Fruit fly (Drosophila melanogaster) whole organism, wandering third instar larva: ENCODE measurements around the gene CG15431.

ENCODE experiments used
- Abd-B ChIP-seq: fragments of >200 bp; optimal IDR thresholded peaks from 2 replicates; lab custom pipeline; 2017; ENCODE audit warnings: missing biosample characterization, missing genetic modification characterization
- Dfd ChIP-seq: fragments of >200 bp; optimal IDR thresholded peaks from 2 replicates; lab custom pipeline; 2017; ENCODE audit warnings: missing biosample characterization, missing genetic modification characterization
- HLH106 ChIP-seq: fragments of 200-800 bp; optimal IDR thresholded peaks from 3 replicates; lab custom pipeline; 2019; ENCODE audit warnings: missing biosample characterization, mild to moderate bottlenecking, missing genetic modification characterization, moderate library complexity
- Mio ChIP-seq: sonication (Bioruptor generic); optimal IDR thresholded peaks from 2 replicates; lab custom pipeline; 2016; ENCODE audit warnings: missing biosample characterization, missing genetic modification characterization
- N ChIP-seq: fragments of >200 bp; optimal IDR thresholded peaks from 2 replicates; lab custom pipeline; 2018; ENCODE audit warnings: missing biosample characterization, missing external identifiers, missing genetic modification characterization
- brk ChIP-seq: fragments of 200-800 bp; sonication (Bioruptor generic); optimal IDR thresholded peaks from 2 replicates; lab custom pipeline; 2016; ENCODE audit warnings: missing biosample characterization, mild to moderate bottlenecking, missing genetic modification characterization
- psq ChIP-seq: fragments of 200-800 bp; sonication (Bioruptor generic); optimal IDR thresholded peaks from 3 replicates; lab custom pipeline; 2017; ENCODE audit warnings: missing biosample characterization, mild to moderate bottlenecking, missing genetic modification characterization, moderate library complexity
- sage ChIP-seq: fragments of 200-800 bp; sonication (Bioruptor generic); optimal IDR thresholded peaks from 2 replicates; lab custom pipeline; 2016; ENCODE audit warnings: missing biosample characterization, mild to moderate bottlenecking, missing genetic modification characterization
- sv ChIP-seq: fragments of 200-800 bp; sonication (Bioruptor generic); optimal IDR thresholded peaks from 3 replicates; lab custom pipeline; 2016; ENCODE audit warnings: missing biosample characterization, missing genetic modification characterization

DNA sequence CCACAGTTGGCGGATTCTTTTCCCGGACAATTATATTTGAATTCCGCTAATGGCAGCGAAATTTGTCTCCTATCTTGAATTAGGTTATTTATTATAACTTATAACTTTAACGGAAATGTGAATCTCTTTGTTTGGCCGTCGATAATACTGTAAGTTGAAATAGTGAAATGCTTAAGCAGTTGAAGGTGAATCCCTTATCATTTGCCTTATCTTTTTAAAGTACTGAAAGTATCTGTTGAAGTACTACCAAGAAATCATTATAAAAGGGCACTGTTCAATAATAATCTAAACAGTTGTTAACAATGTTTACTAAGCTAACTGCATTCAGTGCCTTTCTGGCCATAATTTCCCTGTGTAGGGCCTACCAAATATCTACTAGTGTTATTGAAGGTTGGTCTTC, 30.2 kb downstream of the CG15431 start, which contains the start of gene CG43055:
- no peak for TF ChIP-seq psq (GFP tag; lab: Kevin White, UChicago)
- TF ChIP-seq N = no peak
- no peak for TF ChIP-seq brk (GFP tag; lab: Kevin White, UChicago)
- TF ChIP-seq Mio (GFP tag; lab: Kevin White, UChicago) = no peak
- TF ChIP-seq Dfd (GFP tag; lab: Kevin White, UChicago) = no peak
- no peak for TF ChIP-seq HLH106 (tag; lab: Kevin White, UChicago)
- TF ChIP-seq sv (GFP tag; lab: Kevin White, UChicago) = no peak
- no peak for TF ChIP-seq Abd-B
- TF ChIP-seq sage (GFP tag; lab: Kevin White, UChicago) = no peak
